Fruit fly (Drosophila melanogaster) whole organism: ENCODE results near the gene CG10038.

Source experiments
- CG8478 ChIP-seq: fragments of >200 bp; optimal IDR thresholded peaks from 2 replicates; lab custom pipeline; 2018; ENCODE audit warnings: inconsistent platforms
- Dll ChIP-seq: fragments of >200 bp; optimal IDR thresholded peaks from 2 replicates; lab custom pipeline; 2017
- pan ChIP-seq: fragments of >200 bp; optimal IDR thresholded peaks from 2 replicates; lab custom pipeline; 2017
- usp ChIP-seq: fragments of >200 bp; optimal IDR thresholded peaks from 2 replicates; lab custom pipeline; 2017; ENCODE audit warnings: missing biosample characterization, missing genetic modification characterization, mixed read lengths

- TF ChIP-seq usp (GFP tag; lab: Kevin White, UChicago) (no peak), pan (lab: Kevin White, UChicago) (no peak), Dll (lab: Kevin White, UChicago) (no peak), CG8478 (lab: Kevin White, UChicago) (no peak)
Measured at dm6 chr3R:12315455-12315854, 35.0 kb downstream of the CG10038 start.
